Fruit fly (Drosophila melanogaster) S2 (cell line): ENCODE data around the gene CG14007.

ENCODE experiments used
- CG8478 ChIP-seq: fragments of >200 bp; optimal IDR thresholded peaks from 2 replicates; lab custom pipeline; 2018
- CTCF ChIP-seq, 2 experiments: fragments of >200 bp; optimal IDR thresholded peaks; 2 replicates each; lab custom pipeline; 2018

DNA sequence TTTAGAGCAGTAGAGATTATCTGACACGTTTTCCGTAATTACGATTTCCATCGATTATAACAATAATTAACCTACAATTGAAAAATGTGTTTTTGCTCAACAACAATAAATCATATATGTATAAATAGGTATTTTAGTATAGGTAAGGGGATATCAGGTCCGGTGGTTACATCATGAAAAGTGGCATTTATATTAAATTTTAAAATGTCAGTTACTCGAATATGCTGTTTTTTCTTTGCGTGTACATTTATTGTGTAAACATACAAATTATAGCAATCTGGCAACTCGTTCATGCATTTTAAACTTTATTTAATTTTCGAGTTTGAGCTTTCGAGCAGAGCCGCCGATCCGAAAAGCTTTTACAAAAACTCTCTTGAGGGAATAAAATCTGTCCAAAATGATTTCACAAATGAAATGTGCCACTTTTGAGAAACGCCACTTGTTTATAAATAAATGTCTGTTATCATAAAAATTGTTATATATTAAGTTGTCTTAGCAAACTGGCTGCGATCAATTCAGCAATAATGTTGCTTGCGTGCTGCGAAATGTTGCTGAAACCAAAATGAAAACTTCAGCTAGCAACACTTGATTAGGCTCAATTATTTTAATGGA is 27.2 kb upstream of the CG14007 start:
- TF ChIP-seq CG8478 (lab: Kevin White, UChicago): no peak
- no peak for TF ChIP-seq CTCF (optimal IDR thresholded peaks at IDR 0.05; lab: Kevin White, UChicago)
